Worm (Caenorhabditis elegans) whole organism, late embryonic: ENCODE data around the gene klf-3.

Source experiments
- Y22D7AL.16 ChIP-seq: sonication (generic microtip); optimal IDR thresholded peaks from 2 replicates; lab custom pipeline; 2016; ENCODE audit warnings: missing genetic modification characterization, missing compliant biosample characterization
- ama-1 ChIP-seq: fragments of 150-350 bp; optimal IDR thresholded peaks from 2 replicates; lab custom pipeline; 2014
- ceh-9 ChIP-seq: sonication (generic microtip); optimal IDR thresholded peaks from 2 replicates; lab custom pipeline; 2016; ENCODE audit warnings: mild to moderate bottlenecking, missing genetic modification characterization, inconsistent platforms, missing compliant biosample characterization
- dve-1 ChIP-seq: sonication (generic microtip); optimal IDR thresholded peaks from 2 replicates; lab custom pipeline; 2017; ENCODE audit warnings: antibody characterized with exemption, mild to moderate bottlenecking, missing genetic modification characterization, missing compliant biosample characterization
- elt-2 ChIP-seq: sonication (generic microtip); optimal IDR thresholded peaks from 2 replicates; lab custom pipeline; 2016; ENCODE audit warnings: missing genetic modification reagents, missing genetic modification characterization, missing compliant biosample characterization
- gmeb-2 ChIP-seq: sonication (generic microtip); optimal IDR thresholded peaks from 2 replicates; lab custom pipeline; 2016; ENCODE audit warnings: missing genetic modification characterization, inconsistent platforms, missing compliant biosample characterization
- hlh-15 ChIP-seq: sonication (generic microtip); optimal IDR thresholded peaks from 2 replicates; lab custom pipeline; 2016; ENCODE audit warnings: missing genetic modification characterization, missing compliant biosample characterization
- nhr-11 ChIP-seq: fragments of 150-350 bp; optimal IDR thresholded peaks from 2 replicates; lab custom pipeline; 2014; ENCODE audit warnings: missing biosample characterization, missing genetic modification characterization
- rnt-1 ChIP-seq: sonication (generic microtip); optimal IDR thresholded peaks from 2 replicates; lab custom pipeline; 2016; ENCODE audit warnings: missing genetic modification characterization, missing compliant biosample characterization
- ttx-3 ChIP-seq: sonication (generic microtip); optimal IDR thresholded peaks from 2 replicates; lab custom pipeline; 2016; ENCODE audit warnings: missing genetic modification reagents, missing genetic modification characterization, missing compliant biosample characterization

ce11 chrII:6610262-6610661, 6.4 kb upstream of the klf-3 start:
- TF ChIP-seq hlh-15 (tag; lab: Kevin White, UChicago) (no peak), dve-1 (tag; lab: Kevin White, UChicago) (no peak), ceh-9 (tag; lab: Kevin White, UChicago) (no peak), ama-1 (lab: Kevin White, UChicago) (no peak), gmeb-2 (tag; lab: Kevin White, UChicago) (no peak), elt-2 (tag; lab: Kevin White, UChicago) (no peak), nhr-11 (tag; lab: Kevin White, UChicago) (no peak), Y22D7AL.16 (no peak), rnt-1 (tag; lab: Kevin White, UChicago) (no peak), ttx-3 (no peak)
